Fruit fly (Drosophila melanogaster): ENCODE measurements around the gene Spg7.
A peak's percentile ranks its signal among the peaks of the same experiment; 100 is the strongest.

Gene Spg7

DNA sequence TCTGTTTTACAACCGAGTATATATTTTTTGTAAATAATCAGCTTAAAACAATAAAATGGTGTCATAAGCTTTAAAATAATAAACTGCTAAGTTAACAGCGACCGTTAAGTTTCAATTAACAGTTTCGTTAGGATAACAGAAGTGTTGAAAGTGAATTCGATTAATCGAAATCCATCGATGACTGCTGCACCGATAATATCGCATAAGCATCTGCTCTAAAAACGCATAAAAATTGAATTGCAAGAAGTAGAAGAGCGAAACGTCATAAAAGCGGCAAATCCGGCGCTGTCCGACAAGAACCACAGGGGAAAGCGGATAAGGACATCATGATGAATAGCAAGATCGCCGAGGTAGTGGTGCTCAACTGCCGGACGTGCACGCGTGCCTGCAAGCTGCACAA is 29.5 kb upstream of the Spg7 start, which contains the start of gene dwg (continued):
- TF ChIP-seq BEAF-32 (GFP tag; optimal IDR thresholded peaks at IDR 0.05) (peak; percentile 79), CG15696 (tag; optimal IDR thresholded peaks at IDR 0.05) (no peak), chm (GFP tag; IDR thresholded peaks at IDR 0.05) (no peak), CG2120 (GFP tag; optimal IDR thresholded peaks at IDR 0.05) (no peak), CG17359 (tag; optimal IDR thresholded peaks at IDR 0.05) (no peak), B-H1 (GFP tag; IDR thresholded peaks at IDR 0.05) (no peak), CG3995 (GFP tag; optimal IDR thresholded peaks at IDR 0.05) (peak; percentile 67), CG14050 (GFP tag; IDR thresholded peaks at IDR 0.05) (no peak), Myb (GFP tag; optimal IDR thresholded peaks at IDR 0.05) (peak; percentile 77), Sry-β (GFP tag; optimal IDR thresholded peaks at IDR 0.05) (peak; percentile 4), Scr (GFP tag; IDR thresholded peaks at IDR 0.05; ENCODE audit: partially characterized antibody) (peak; percentile 82), CG15514 (GFP tag; optimal IDR thresholded peaks at IDR 0.05) (peak; percentile 57), ara (GFP tag; IDR thresholded peaks at IDR 0.05) (no peak), sim (GFP tag; IDR thresholded peaks at IDR 0.05) (no peak), stwl (tag; optimal IDR thresholded peaks at IDR 0.05) (peak; percentile 59), Dll (GFP tag; IDR thresholded peaks at IDR 0.05; ENCODE audit: partially characterized antibody) (peak; percentile 83), Doc3 (GFP tag; IDR thresholded peaks at IDR 0.05; ENCODE audit: partially characterized antibody) (peak; percentile 79), CoRest (tag; optimal IDR thresholded peaks at IDR 0.05) (no peak), CG11695 (GFP tag; IDR thresholded peaks at IDR 0.05) (no peak), CG34224 (GFP tag; IDR thresholded peaks at IDR 0.05; ENCODE audit: partially characterized antibody) (peak; percentile 82), inv (GFP tag; IDR thresholded peaks at IDR 0.05; ENCODE audit: partially characterized antibody) (peak; percentile 65), CG11723 (GFP tag; optimal IDR thresholded peaks at IDR 0.05) (no peak), sna (GFP tag; IDR thresholded peaks at IDR 0.05; ENCODE audit: partially characterized antibody) (peak; percentile 81), E2f2 (GFP tag; IDR thresholded peaks at IDR 0.05) (peak; percentile 54), zen2 (GFP tag; IDR thresholded peaks at IDR 0.05; ENCODE audit: partially characterized antibody) (peak; percentile 87), hbn (GFP tag; IDR thresholded peaks at IDR 0.05; ENCODE audit: partially characterized antibody) (peak; percentile 83), Dp (GFP tag; optimal IDR thresholded peaks at IDR 0.05) (peak; percentile 42), CG1529 (GFP tag; optimal IDR thresholded peaks at IDR 0.05) (no peak), trem (tag; optimal IDR thresholded peaks at IDR 0.05) (peak; percentile 36), chinmo (GFP tag; IDR thresholded peaks at IDR 0.05; ENCODE audit: partially characterized antibody) (peak; percentile 95; the same call in 3 of the 4 replicates), CG17186 (GFP tag; optimal IDR thresholded peaks at IDR 0.05) (peak; percentile 53), amos (GFP tag; IDR thresholded peaks at IDR 0.05; ENCODE audit: partially characterized antibody) (peak; percentile 89), Bgb (GFP tag; IDR thresholded peaks at IDR 0.05; ENCODE audit: partially characterized antibody) (peak; percentile 88), Opbp (GFP tag; IDR thresholded peaks at IDR 0.05; ENCODE audit: partially characterized antibody) (peak; percentile 82; the same call in 2 of the 3 replicates), vnd (GFP tag; IDR thresholded peaks at IDR 0.05; ENCODE audit: partially characterized antibody) (peak; percentile 75), YL-1 (GFP tag; optimal IDR thresholded peaks at IDR 0.05) (peak; percentile 30), gfzf (GFP tag; optimal IDR thresholded peaks at IDR 0.05) (peak; percentile 28), Rx (GFP tag; IDR thresholded peaks at IDR 0.05) (no peak), CG10267 (tag; optimal IDR thresholded peaks at IDR 0.05) (peak; percentile 36), HHEX (GFP tag; optimal IDR thresholded peaks at IDR 0.05) (no peak), Bdp1 (GFP tag; optimal IDR thresholded peaks at IDR 0.05) (no peak), pho (GFP tag; optimal IDR thresholded peaks at IDR 0.05) (no peak), CG16813 (GFP tag; IDR thresholded peaks at IDR 0.05; ENCODE audit: partially characterized antibody) (peak; percentile 72), CG13287 (GFP tag; IDR thresholded peaks at IDR 0.05; ENCODE audit: partially characterized antibody) (peak; percentile 88), Sry-δ (GFP tag; optimal IDR thresholded peaks at IDR 0.05) (peak; percentile 79)

Data from whole organism, embryonic.